Fruit fly (Drosophila melanogaster) S2 (cell line): ENCODE results near the gene CG32147.

Experiments used
- CG8478 ChIP-seq: fragments of >200 bp; optimal IDR thresholded peaks from 2 replicates; lab custom pipeline; 2018
- CTCF ChIP-seq, 2 experiments: fragments of >200 bp; optimal IDR thresholded peaks; 2 replicates each; lab custom pipeline; 2018

Gene CG32147

DNA sequence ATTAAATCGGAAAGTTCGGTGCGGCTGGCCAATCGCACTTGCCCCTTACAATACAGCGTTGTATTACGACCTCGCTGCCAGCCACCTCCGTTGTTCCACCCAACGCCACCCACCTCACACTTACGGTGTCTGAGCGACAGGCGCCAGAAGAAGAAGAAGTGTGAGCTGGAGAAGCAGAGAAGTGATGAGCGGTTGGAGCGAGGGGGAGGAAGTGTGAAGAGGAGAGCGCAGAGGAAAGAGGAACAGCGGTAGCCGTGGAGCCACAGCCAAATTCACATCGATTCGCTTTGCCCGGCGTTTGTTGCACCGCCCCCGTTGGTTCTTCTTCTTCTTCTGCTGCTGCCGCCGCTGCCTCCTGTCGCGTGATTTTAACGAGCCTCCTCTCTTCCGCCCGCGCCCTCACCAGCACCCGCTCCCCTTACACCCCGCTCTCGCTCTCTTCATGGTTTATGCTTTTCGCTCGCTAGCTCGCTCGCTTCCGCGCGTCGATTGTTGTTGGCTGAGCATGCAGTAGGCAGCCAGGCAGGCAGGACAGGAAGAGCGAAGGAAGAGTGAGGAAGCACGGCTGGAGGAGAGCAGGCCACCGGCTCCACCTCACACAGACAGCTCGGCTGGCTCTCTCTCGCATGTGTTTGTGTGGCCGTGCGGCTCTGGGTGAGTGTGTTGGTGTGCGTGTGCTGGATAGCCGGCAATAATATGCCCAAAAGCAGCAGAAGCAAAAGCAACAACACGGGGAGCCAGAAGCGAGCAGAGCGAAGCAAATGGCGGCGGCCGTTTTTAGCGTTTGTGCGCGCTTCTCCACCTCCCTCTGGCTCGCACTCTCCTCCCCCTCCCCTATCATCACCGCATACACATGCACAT, 39.6 kb downstream of the CG32147 start:
- TF ChIP-seq CTCF (optimal IDR thresholded peaks at IDR 0.05; lab: Kevin White, UChicago) (no peak), CG8478 (lab: Kevin White, UChicago) (no peak)

- no peak for TF ChIP-seq CTCF (optimal IDR thresholded peaks at IDR 0.05; lab: Kevin White, UChicago)
- no peak for TF ChIP-seq CG8478 (lab: Kevin White, UChicago)
Measured at dm6 chr3L:15102669-15103309, 41.1 kb downstream of the CG32147 start.

DNA sequence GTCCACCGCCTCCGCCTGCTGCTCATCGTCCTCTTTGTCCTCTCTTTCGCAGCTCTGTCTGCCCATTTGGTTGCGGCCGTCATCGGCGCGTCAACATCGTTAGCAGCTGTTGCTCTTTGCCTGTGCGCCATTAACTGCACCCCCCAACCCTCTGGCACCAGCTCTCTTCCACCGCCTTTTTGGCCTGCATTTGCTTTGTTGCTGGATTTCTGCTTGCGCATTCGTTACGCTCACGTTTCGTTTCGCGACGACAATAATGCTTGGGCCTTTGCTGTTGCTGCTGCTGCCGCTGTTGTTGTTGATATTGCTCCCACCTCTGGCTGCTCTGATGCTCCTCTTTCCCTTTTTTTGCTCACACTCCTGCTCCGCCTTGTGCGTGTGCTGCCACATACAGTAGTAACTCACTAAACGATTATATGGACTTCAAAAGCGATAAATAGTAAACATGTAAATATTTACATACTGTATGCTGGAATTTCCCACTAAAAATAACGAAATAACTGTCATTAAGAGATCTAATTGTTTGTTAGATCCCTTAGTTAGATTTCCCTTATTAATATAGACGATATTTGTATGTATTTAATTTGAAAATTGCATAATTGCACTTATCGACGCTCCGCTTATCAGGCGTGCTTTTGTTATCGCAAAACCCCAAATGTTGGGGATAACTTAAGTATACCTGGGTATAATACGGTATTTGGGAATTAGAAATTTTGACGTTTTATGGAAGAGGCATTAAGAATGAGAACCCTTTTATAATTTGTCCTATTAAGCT, 42.0 kb downstream of the CG32147 start:
- no peak for TF ChIP-seq CG8478 (lab: Kevin White, UChicago)
- no peak for TF ChIP-seq CTCF (optimal IDR thresholded peaks at IDR 0.05; lab: Kevin White, UChicago)

- TF ChIP-seq CTCF (optimal IDR thresholded peaks at IDR 0.05; lab: Kevin White, UChicago): no peak
- no peak for TF ChIP-seq CG8478 (lab: Kevin White, UChicago)
Measured at dm6 chr3L:15100983-15101382, 42.9 kb downstream of the CG32147 start.

dm6 chr3L:15099541-15099940, 44.3 kb downstream of the CG32147 start:
- no peak for TF ChIP-seq CTCF (optimal IDR thresholded peaks at IDR 0.05; lab: Kevin White, UChicago)
- TF ChIP-seq CG8478 (lab: Kevin White, UChicago): no peak

- no peak for TF ChIP-seq CTCF (optimal IDR thresholded peaks at IDR 0.05; lab: Kevin White, UChicago)
- no peak for TF ChIP-seq CG8478 (lab: Kevin White, UChicago)
Measured at dm6 chr3L:15098659-15099512, 45.0 kb downstream of the CG32147 start.

DNA sequence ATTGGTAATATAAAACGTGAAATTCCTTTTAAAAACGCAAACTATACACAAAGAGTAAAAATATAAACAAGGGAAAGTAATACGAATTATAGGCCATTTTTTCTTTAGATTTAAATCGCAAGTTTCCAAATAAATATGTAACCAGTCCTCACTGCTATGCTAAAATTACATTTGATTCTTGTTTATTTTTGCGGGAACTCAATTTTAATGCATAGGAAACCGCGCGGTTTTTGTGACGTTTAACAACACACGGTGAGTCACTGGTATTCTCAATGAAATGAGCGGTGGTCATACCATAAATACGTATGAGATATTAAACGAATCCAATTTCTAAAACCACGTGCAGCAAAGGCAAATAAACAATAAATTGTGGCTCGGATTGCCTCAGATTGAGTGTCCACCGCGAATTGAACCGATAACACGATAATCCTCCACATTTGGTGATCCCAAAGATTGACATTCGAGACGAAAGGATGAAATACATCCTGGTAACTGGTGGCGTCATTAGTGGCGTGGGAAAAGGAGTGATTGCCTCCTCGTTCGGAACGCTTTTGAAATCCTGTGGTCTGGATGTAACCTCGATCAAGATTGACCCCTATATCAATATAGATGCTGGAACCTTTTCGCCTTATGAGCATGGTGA, 45.9 kb downstream of the CG32147 start, which contains the start of gene Ctps:
Gene Ctps (plus strand): TSS at position 37 of the 643 bp plus-strand sequence.
- TF ChIP-seq CG8478 (lab: Kevin White, UChicago) (no peak), CTCF (optimal IDR thresholded peaks at IDR 0.05; lab: Kevin White, UChicago) (no peak)

DNA sequence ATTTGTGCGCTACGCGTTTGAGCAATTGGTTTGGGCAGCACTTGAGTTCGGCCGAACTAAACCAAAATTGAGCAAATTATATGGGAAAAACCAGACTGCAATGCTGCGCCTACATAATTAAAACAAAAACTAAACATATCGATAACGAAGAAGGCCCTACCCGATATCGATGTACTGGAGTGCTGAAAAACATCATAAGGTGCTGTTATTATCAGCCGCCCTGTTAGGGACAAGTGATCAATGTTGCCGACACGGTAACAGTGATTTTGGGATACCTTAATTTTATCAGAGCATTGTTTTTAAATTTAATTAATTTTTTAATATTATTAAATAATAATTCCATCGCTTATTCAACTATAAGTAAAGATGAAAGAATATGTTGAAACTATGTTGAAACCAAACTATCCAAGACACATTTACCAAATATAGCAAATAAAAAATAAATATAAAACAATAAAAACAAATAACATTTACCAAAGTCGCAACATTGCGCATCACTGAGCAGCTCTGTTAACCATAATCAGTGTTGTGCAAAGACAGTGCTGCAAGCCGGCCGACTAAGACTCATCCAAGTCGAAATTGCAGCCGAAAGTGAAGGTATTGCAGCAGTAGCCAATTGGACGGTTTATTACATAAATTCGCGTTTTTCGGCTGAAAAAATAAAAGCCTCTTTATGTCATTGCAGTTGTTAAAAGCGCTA, 49.1 kb downstream of the CG32147 start, which contains the start of the genes sstn, Plp and GlyRS:
Gene sstn (minus strand): TSS at position 131 of the 700 bp plus-strand sequence.
Gene Plp (minus strand): TSS at position 136 of the 700 bp plus-strand sequence.
Gene GlyRS (plus strand): TSS at position 554 of the 700 bp plus-strand sequence.
- TF ChIP-seq CTCF (optimal IDR thresholded peaks at IDR 0.05; lab: Kevin White, UChicago) (no peak), CG8478 (lab: Kevin White, UChicago) (no peak)

dm6 chr3L:15093929-15094588, 49.8 kb downstream of the CG32147 start:
- TF ChIP-seq CTCF (optimal IDR thresholded peaks at IDR 0.05; lab: Kevin White, UChicago): no peak
- no peak for TF ChIP-seq CG8478 (lab: Kevin White, UChicago)
